Fruit fly (Drosophila melanogaster): ENCODE results near the gene CG7110.

The CG7110 gene

dm6 chr2L:13396084-13396483 is 2.7 kb upstream of the CG7110 start, which contains the start of gene CG16957:
CG16957 (minus strand) TSS chr2L:13396184.
- TF ChIP-seq D1 (tag; optimal IDR thresholded peaks at IDR 0.05) (no peak), CG17806 (tag; optimal IDR thresholded peaks at IDR 0.05) (no peak), CG32121 (GFP tag; IDR thresholded peaks at IDR 0.05) (no peak), CG9948 (tag; optimal IDR thresholded peaks at IDR 0.05) (no peak), Pif1B (GFP tag; optimal IDR thresholded peaks at IDR 0.05) (no peak), CG8159 (tag; optimal IDR thresholded peaks at IDR 0.05) (no peak), Snoo (tag; optimal IDR thresholded peaks at IDR 0.05) (no peak), CG15710 (tag; optimal IDR thresholded peaks at IDR 0.05) (no peak), CG12605 (GFP tag; IDR thresholded peaks at IDR 0.05) (no peak), CG13204 (GFP tag; optimal IDR thresholded peaks at IDR 0.05) (no peak), CG8301 (tag; optimal IDR thresholded peaks at IDR 0.05) (no peak)

- TF ChIP-seq CG10348 (GFP tag; IDR thresholded peaks at IDR 0.05) (no peak), CG9948 (tag; optimal IDR thresholded peaks at IDR 0.05) (no peak), CG8159 (tag; optimal IDR thresholded peaks at IDR 0.05) (no peak), CG34367 (tag; optimal IDR thresholded peaks at IDR 0.05) (no peak), Pif1B (GFP tag; optimal IDR thresholded peaks at IDR 0.05) (no peak), rn (GFP tag; IDR thresholded peaks at IDR 0.05) (no peak), EcR (GFP tag; optimal IDR thresholded peaks at IDR 0.05) (no peak), CG12605 (GFP tag; IDR thresholded peaks at IDR 0.05) (no peak), CG8301 (tag; optimal IDR thresholded peaks at IDR 0.05) (no peak), CG17806 (tag; optimal IDR thresholded peaks at IDR 0.05) (no peak), fd96Ca (GFP tag; IDR thresholded peaks at IDR 0.05) (no peak), Snoo (tag; optimal IDR thresholded peaks at IDR 0.05) (no peak), Ets98B (GFP tag; IDR thresholded peaks at IDR 0.05) (no peak), CG4496 (GFP tag; IDR thresholded peaks at IDR 0.05) (no peak), CG32121 (GFP tag; IDR thresholded peaks at IDR 0.05) (no peak), gl (tag; optimal IDR thresholded peaks at IDR 0.05) (no peak), CG14655 (GFP tag; optimal IDR thresholded peaks at IDR 0.05) (no peak), CG15710 (tag; optimal IDR thresholded peaks at IDR 0.05) (no peak), D1 (tag; optimal IDR thresholded peaks at IDR 0.05) (no peak), Pif1A (GFP tag; optimal IDR thresholded peaks at IDR 0.05) (no peak)
Measured at dm6 chr2L:13397393-13397792, 1.4 kb upstream of the CG7110 start.

- TF ChIP-seq D1 (tag; optimal IDR thresholded peaks at IDR 0.05) (no peak), Pif1B (GFP tag; optimal IDR thresholded peaks at IDR 0.05) (no peak), CG32121 (GFP tag; IDR thresholded peaks at IDR 0.05) (0 out of 2 replicates have a peak, but pooled peaks have one; percentile 26), CG9948 (tag; optimal IDR thresholded peaks at IDR 0.05) (peak; percentile 2), CG4496 (GFP tag; IDR thresholded peaks at IDR 0.05) (0 out of 3 replicates have a peak, but pooled peaks have one; percentile 29), CG14655 (GFP tag; optimal IDR thresholded peaks at IDR 0.05) (peak; percentile 41), CG8301 (tag; optimal IDR thresholded peaks at IDR 0.05) (peak; percentile 35), Pif1A (GFP tag; optimal IDR thresholded peaks at IDR 0.05) (peak; percentile 27)
Measured at dm6 chr2L:13399565-13399964, 774 bp downstream of the CG7110 start.

- no peak for TF ChIP-seq Pif1A (GFP tag; optimal IDR thresholded peaks at IDR 0.05)
- no peak for TF ChIP-seq CG14655 (GFP tag; optimal IDR thresholded peaks at IDR 0.05)
- no peak for TF ChIP-seq CG15710 (tag; optimal IDR thresholded peaks at IDR 0.05)
- TF ChIP-seq EcR (GFP tag; optimal IDR thresholded peaks at IDR 0.05): no peak
- TF ChIP-seq CG12605 (GFP tag; IDR thresholded peaks at IDR 0.05): no peak
- no peak for TF ChIP-seq Snoo (tag; optimal IDR thresholded peaks at IDR 0.05)
- no peak for TF ChIP-seq CG13204 (GFP tag; optimal IDR thresholded peaks at IDR 0.05)
- no peak for TF ChIP-seq CG10348 (GFP tag; IDR thresholded peaks at IDR 0.05)
- no peak for TF ChIP-seq fd96Ca (GFP tag; IDR thresholded peaks at IDR 0.05)
Measured at dm6 chr2L:13411566-13411965, 12.8 kb downstream of the CG7110 start, which contains the start of gene Vm34Ca. Vm34Ca (minus strand) TSS chr2L:13411631.

dm6 chr2L:13412219-13412618 is 13.4 kb downstream of the CG7110 start, which contains the start of gene Flad2:
Flad2 (plus strand) TSS chr2L:13412519.
- TF ChIP-seq CG9948 (tag; optimal IDR thresholded peaks at IDR 0.05): no peak
- no peak for TF ChIP-seq CG12605 (GFP tag; IDR thresholded peaks at IDR 0.05)
- TF ChIP-seq Pif1A (GFP tag; optimal IDR thresholded peaks at IDR 0.05): no peak
- no peak for TF ChIP-seq EcR (GFP tag; optimal IDR thresholded peaks at IDR 0.05)
- TF ChIP-seq gl (tag; optimal IDR thresholded peaks at IDR 0.05): no peak
- TF ChIP-seq CG13204 (GFP tag; optimal IDR thresholded peaks at IDR 0.05): no peak
- no peak for TF ChIP-seq CG4496 (GFP tag; IDR thresholded peaks at IDR 0.05)
- no peak for TF ChIP-seq CG8301 (tag; optimal IDR thresholded peaks at IDR 0.05)
- TF ChIP-seq CG10348 (GFP tag; IDR thresholded peaks at IDR 0.05): no peak
- no peak for TF ChIP-seq CG32121 (GFP tag; IDR thresholded peaks at IDR 0.05)
- no peak for TF ChIP-seq Ets98B (GFP tag; IDR thresholded peaks at IDR 0.05)
- TF ChIP-seq CG8159 (tag; optimal IDR thresholded peaks at IDR 0.05): no peak
- no peak for TF ChIP-seq CG17806 (tag; optimal IDR thresholded peaks at IDR 0.05)
- TF ChIP-seq Pif1B (GFP tag; optimal IDR thresholded peaks at IDR 0.05): no peak
- TF ChIP-seq CG14655 (GFP tag; optimal IDR thresholded peaks at IDR 0.05): no peak

dm6 chr2L:13414525-13415481 is 16.0 kb downstream of the CG7110 start, which contains the start of the genes CG16956, CG42784 and CG43850:
CG16956 (minus strand) TSS chr2L:13414575.
CG42784 (plus strand) TSS chr2L:13415431.
CG43850 (plus strand) TSS chr2L:13415431.
- TF ChIP-seq CG34367 (tag; optimal IDR thresholded peaks at IDR 0.05) (no peak), CG32121 (GFP tag; IDR thresholded peaks at IDR 0.05) (no peak), gl (tag; optimal IDR thresholded peaks at IDR 0.05) (no peak), CG15710 (tag; optimal IDR thresholded peaks at IDR 0.05) (no peak), CG4496 (GFP tag; IDR thresholded peaks at IDR 0.05) (0 out of 3 replicates have a peak, but pooled peaks have one; percentile 13), Pif1A (GFP tag; optimal IDR thresholded peaks at IDR 0.05) (peak; percentile 28), fd96Ca (GFP tag; IDR thresholded peaks at IDR 0.05) (no peak), Snoo (tag; optimal IDR thresholded peaks at IDR 0.05) (no peak), CG8159 (tag; optimal IDR thresholded peaks at IDR 0.05) (no peak), CG10348 (GFP tag; IDR thresholded peaks at IDR 0.05) (no peak), CG12605 (GFP tag; IDR thresholded peaks at IDR 0.05) (0 out of 2 replicates have a peak, but pooled peaks have one; percentile 12), rn (GFP tag; IDR thresholded peaks at IDR 0.05) (no peak), CG9948 (tag; optimal IDR thresholded peaks at IDR 0.05) (no peak), CG14655 (GFP tag; optimal IDR thresholded peaks at IDR 0.05) (peak; percentile 10), CG13204 (GFP tag; optimal IDR thresholded peaks at IDR 0.05) (no peak), D1 (tag; optimal IDR thresholded peaks at IDR 0.05) (no peak), CG8301 (tag; optimal IDR thresholded peaks at IDR 0.05) (no peak), EcR (GFP tag; optimal IDR thresholded peaks at IDR 0.05) (no peak), Pif1B (GFP tag; optimal IDR thresholded peaks at IDR 0.05) (no peak), CG17806 (tag; optimal IDR thresholded peaks at IDR 0.05) (no peak)
